Fruit fly (Drosophila melanogaster) whole organism, adult: Measurements from ENCODE around the gene Vps45.

Experiments
- CG11617 ChIP-seq: fragments of 200-800 bp; sonication (Bioruptor generic); optimal IDR thresholded peaks from 2 replicates; lab custom pipeline; 2017; ENCODE audit warnings: mild to moderate bottlenecking, missing biosample characterization, missing genetic modification reagents, missing genetic modification characterization
- CG12768 ChIP-seq: fragments of 200-800 bp; sonication (Bioruptor generic); optimal IDR thresholded peaks from 2 replicates; lab custom pipeline; 2017; ENCODE audit warnings: missing biosample characterization, missing genetic modification characterization, mild to moderate bottlenecking, moderate library complexity, missing genetic modification reagents
- CG14711 ChIP-seq: fragments of 200-800 bp; sonication (Bioruptor generic); optimal IDR thresholded peaks from 2 replicates; lab custom pipeline; 2018; ENCODE audit warnings: missing biosample characterization, mild to moderate bottlenecking, missing genetic modification characterization, moderate library complexity
- CG5204 ChIP-seq: fragments of 200-800 bp; sonication (Bioruptor generic); optimal IDR thresholded peaks from 2 replicates; lab custom pipeline; 2016; ENCODE audit warnings: missing biosample characterization, missing genetic modification characterization
- CG7045 ChIP-seq: fragments of 200-800 bp; sonication (Bioruptor generic); optimal IDR thresholded peaks from 2 replicates; lab custom pipeline; 2017; ENCODE audit warnings: missing biosample characterization, mild to moderate bottlenecking, missing genetic modification characterization
- Hr96 ChIP-seq: fragments of 200-800 bp; sonication (Bioruptor generic); optimal IDR thresholded peaks from 2 replicates; lab custom pipeline; 2016; ENCODE audit warnings: missing biosample characterization, missing genetic modification characterization
- bab1 ChIP-seq: fragments of 200-800 bp; sonication (Bioruptor generic); optimal IDR thresholded peaks from 3 replicates; lab custom pipeline; 2019; ENCODE audit warnings: missing biosample characterization, mild to moderate bottlenecking, missing genetic modification characterization, moderate library complexity
- cic ChIP-seq: fragments of 200-800 bp; sonication (Bioruptor generic); optimal IDR thresholded peaks from 2 replicates; lab custom pipeline; 2017; ENCODE audit warnings: missing biosample characterization, mild to moderate bottlenecking, missing genetic modification characterization, moderate library complexity
- cnc ChIP-seq, 2 experiments: fragments of >200 bp; optimal IDR thresholded peaks; 2 replicates each; lab custom pipeline; 2017
- kay ChIP-seq: fragments of 200-800 bp; sonication (Bioruptor generic); peaks from one replicate; lab custom pipeline; 2016; ENCODE audit warnings: missing biosample characterization, missing genetic modification characterization, borderline replicate concordance
- ovo ChIP-seq: fragments of 200-800 bp; sonication (Bioruptor generic); optimal IDR thresholded peaks from 2 replicates; lab custom pipeline; 2016; ENCODE audit warnings: missing biosample characterization, missing genetic modification characterization

- TF ChIP-seq CG11617 (GFP tag; lab: Kevin White, UChicago) (no peak), CG5204 (no peak), CG14711 (tag; lab: Kevin White, UChicago) (no peak), kay (GFP tag; lab: Kevin White, UChicago) (no peak), ovo (GFP tag; lab: Kevin White, UChicago) (no peak), bab1 (GFP tag; lab: Kevin White, UChicago) (no peak), cic (GFP tag; lab: Kevin White, UChicago) (no peak), CG7045 (GFP tag; lab: Kevin White, UChicago) (no peak), cnc (optimal IDR thresholded peaks at IDR 0.05; lab: Kevin White, UChicago) (no peak), Hr96 (GFP tag; lab: Kevin White, UChicago) (no peak), CG12768 (GFP tag; lab: Kevin White, UChicago) (no peak)
These were observed 40.8 kb downstream of the Vps45 start for dm6 chr3R:9604445-9605020.
